Worm (Caenorhabditis elegans): Measurements from ENCODE around the gene unc-4.

ce11 chrII:9928470-9928869, 28.3 kb upstream of the unc-4 start:
- TF ChIP-seq ets-7 (tag; optimal IDR thresholded peaks at IDR 0.05) (no peak), tbx-11 (GFP tag; IDR thresholded peaks at IDR 0.05) (no peak), pes-1 (GFP tag; IDR thresholded peaks at IDR 0.05) (no peak), ama-1 (optimal IDR thresholded peaks at IDR 0.05) (no peak), B0310.2 (tag; optimal IDR thresholded peaks at IDR 0.05) (no peak), hnd-1 (tag; optimal IDR thresholded peaks at IDR 0.05) (no peak)

Data from whole organism, early embryonic.